Worm (Caenorhabditis elegans): ENCODE measurements around the gene F38E1.10.
A peak's percentile ranks its signal among the peaks of the same experiment; 100 is the strongest.

- TF ChIP-seq snpc-4 (tag; optimal IDR thresholded peaks at IDR 0.05) (peak; percentile 99), ceh-82 (tag; optimal IDR thresholded peaks at IDR 0.05) (no peak), aly-2 (tag; optimal IDR thresholded peaks at IDR 0.05) (no peak), lin-11 (tag; optimal IDR thresholded peaks at IDR 0.05) (no peak)
These were observed 26.3 kb downstream of the F38E1.10 start for ce11 chrV:8348959-8349389.
